Fruit fly (Drosophila melanogaster) whole organism, adult: ENCODE data around the gene ATPsynB.

Experiments used
- CG11617 ChIP-seq: fragments of 200-800 bp; sonication (Bioruptor generic); optimal IDR thresholded peaks from 2 replicates; lab custom pipeline; 2017; ENCODE audit warnings: mild to moderate bottlenecking, missing biosample characterization, missing genetic modification reagents, missing genetic modification characterization
- CG12768 ChIP-seq: fragments of 200-800 bp; sonication (Bioruptor generic); optimal IDR thresholded peaks from 2 replicates; lab custom pipeline; 2017; ENCODE audit warnings: missing biosample characterization, missing genetic modification characterization, mild to moderate bottlenecking, moderate library complexity, missing genetic modification reagents
- CG14711 ChIP-seq: fragments of 200-800 bp; sonication (Bioruptor generic); optimal IDR thresholded peaks from 2 replicates; lab custom pipeline; 2018; ENCODE audit warnings: missing biosample characterization, mild to moderate bottlenecking, missing genetic modification characterization, moderate library complexity
- CG1620 ChIP-seq: fragments of 200-800 bp; sonication (Bioruptor generic); optimal IDR thresholded peaks from 2 replicates; lab custom pipeline; 2016; ENCODE audit warnings: missing biosample characterization, missing genetic modification characterization
- CG33017 ChIP-seq: fragments of 200-800 bp; sonication (Bioruptor generic); optimal IDR thresholded peaks from 2 replicates; lab custom pipeline; 2018; ENCODE audit warnings: missing biosample characterization, mild to moderate bottlenecking, missing genetic modification characterization, moderate library complexity
- CG5204 ChIP-seq: fragments of 200-800 bp; sonication (Bioruptor generic); optimal IDR thresholded peaks from 2 replicates; lab custom pipeline; 2016; ENCODE audit warnings: missing biosample characterization, missing genetic modification characterization
- CG7045 ChIP-seq: fragments of 200-800 bp; sonication (Bioruptor generic); optimal IDR thresholded peaks from 2 replicates; lab custom pipeline; 2017; ENCODE audit warnings: missing biosample characterization, mild to moderate bottlenecking, missing genetic modification characterization
- CG7101 ChIP-seq: fragments of 200-800 bp; sonication (Bioruptor generic); optimal IDR thresholded peaks from 2 replicates; lab custom pipeline; 2018; ENCODE audit warnings: missing biosample characterization, mild to moderate bottlenecking, missing genetic modification characterization, moderate library complexity
- Clk ChIP-seq: fragments of 200-800 bp; sonication (Bioruptor generic); optimal IDR thresholded peaks from 2 replicates; lab custom pipeline; 2017; ENCODE audit warnings: missing biosample characterization, missing genetic modification characterization
- Crg-1 ChIP-seq: fragments of 200-800 bp; sonication (Bioruptor generic); optimal IDR thresholded peaks from 2 replicates; lab custom pipeline; 2016; ENCODE audit warnings: missing biosample characterization, missing genetic modification characterization
- Hr96 ChIP-seq: fragments of 200-800 bp; sonication (Bioruptor generic); optimal IDR thresholded peaks from 2 replicates; lab custom pipeline; 2016; ENCODE audit warnings: missing biosample characterization, missing genetic modification characterization
- Mnt ChIP-seq: fragments of 200-800 bp; sonication (Bioruptor generic); optimal IDR thresholded peaks from 2 replicates; lab custom pipeline; 2016; ENCODE audit warnings: missing biosample characterization, mild to moderate bottlenecking, missing genetic modification characterization
- bab1 ChIP-seq: fragments of 200-800 bp; sonication (Bioruptor generic); optimal IDR thresholded peaks from 3 replicates; lab custom pipeline; 2019; ENCODE audit warnings: missing biosample characterization, mild to moderate bottlenecking, missing genetic modification characterization, moderate library complexity
- cic ChIP-seq: fragments of 200-800 bp; sonication (Bioruptor generic); optimal IDR thresholded peaks from 2 replicates; lab custom pipeline; 2017; ENCODE audit warnings: missing biosample characterization, mild to moderate bottlenecking, missing genetic modification characterization, moderate library complexity
- cnc ChIP-seq, 2 experiments: fragments of >200 bp; optimal IDR thresholded peaks; 2 replicates each; lab custom pipeline; 2017
- kay ChIP-seq: fragments of 200-800 bp; sonication (Bioruptor generic); peaks from one replicate; lab custom pipeline; 2016; ENCODE audit warnings: missing biosample characterization, missing genetic modification characterization, borderline replicate concordance
- ovo ChIP-seq: fragments of 200-800 bp; sonication (Bioruptor generic); optimal IDR thresholded peaks from 2 replicates; lab custom pipeline; 2016; ENCODE audit warnings: missing biosample characterization, missing genetic modification characterization
- pad ChIP-seq: fragments of 200-800 bp; sonication (Bioruptor generic); optimal IDR thresholded peaks from 3 replicates; lab custom pipeline; 2017; ENCODE audit warnings: missing biosample characterization, missing genetic modification characterization, mild to moderate bottlenecking, moderate library complexity, missing genetic modification reagents
- tj ChIP-seq: fragments of 200-800 bp; sonication (Bioruptor generic); optimal IDR thresholded peaks from 3 replicates; lab custom pipeline; 2017; ENCODE audit warnings: missing biosample characterization, mild to moderate bottlenecking, missing genetic modification characterization, moderate library complexity
- toe ChIP-seq: fragments of 200-800 bp; sonication (Bioruptor generic); optimal IDR thresholded peaks from 2 replicates; lab custom pipeline; 2016; ENCODE audit warnings: missing biosample characterization, missing genetic modification characterization

Gene ATPsynB

dm6 chr3L:9717101-9717500 lies 12.7 kb upstream of the ATPsynB start:
- TF ChIP-seq CG1620 (GFP tag; lab: Kevin White, UChicago) (no peak), cic (GFP tag; lab: Kevin White, UChicago) (peak; percentile 66)

- TF ChIP-seq Crg-1 (GFP tag; lab: Kevin White, UChicago) (no peak), tj (GFP tag; lab: Kevin White, UChicago) (no peak), cic (GFP tag; lab: Kevin White, UChicago) (no peak)
These were observed 12.0 kb upstream of the ATPsynB start for dm6 chr3L:9717839-9718238.

dm6 chr3L:9718929-9719328 lies 10.9 kb upstream of the ATPsynB start, which contains the start of the genes CG18178 and CG14174:
Gene CG18178, minus strand, starts transcription at chr3L:9719144.
Gene CG14174, plus strand, starts transcription at chr3L:9719328.
- TF ChIP-seq CG7101 (tag; lab: Kevin White, UChicago) (peak; percentile 74), ovo (GFP tag; lab: Kevin White, UChicago) (peak; percentile 33), CG12768 (GFP tag; lab: Kevin White, UChicago) (peak; percentile 68), tj (GFP tag; lab: Kevin White, UChicago) (peak; percentile 60), Clk (GFP tag; lab: Kevin White, UChicago) (no peak), CG5204 (GFP tag; lab: Kevin White, UChicago) (no peak), CG1620 (GFP tag; lab: Kevin White, UChicago) (no peak), CG11617 (peak; percentile 74), toe (GFP tag; lab: Kevin White, UChicago) (peak; percentile 28), CG14711 (tag; lab: Kevin White, UChicago) (peak; percentile 75), CG33017 (tag; lab: Kevin White, UChicago) (peak; percentile 58), Crg-1 (GFP tag; lab: Kevin White, UChicago) (peak; percentile 2), CG7045 (peak; percentile 56), bab1 (GFP tag; lab: Kevin White, UChicago) (peak; percentile 63), pad (GFP tag; lab: Kevin White, UChicago) (peak; percentile 44), cic (GFP tag; lab: Kevin White, UChicago) (no peak), Mnt (peak; percentile 96)

DNA sequence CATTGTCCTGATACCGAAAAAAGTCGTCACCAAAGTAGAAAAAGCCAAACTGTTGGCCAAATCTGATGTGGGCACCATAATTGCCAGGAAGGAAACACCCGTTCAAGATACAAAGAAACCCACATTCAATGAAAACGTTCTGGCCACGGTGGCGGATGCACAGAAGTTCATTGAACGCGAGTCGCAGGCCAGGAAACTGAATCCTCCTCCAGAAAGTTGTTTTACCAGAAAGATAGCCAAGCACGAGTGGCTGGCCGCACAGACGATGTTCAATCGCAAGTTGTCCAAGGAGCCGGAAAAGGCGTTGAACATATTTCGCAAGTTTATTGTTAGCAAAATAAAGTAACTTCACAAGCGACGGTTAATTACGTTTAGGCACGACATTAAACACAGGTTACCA lies 9.7 kb upstream of the ATPsynB start:
- TF ChIP-seq CG7045 (no peak), bab1 (GFP tag; lab: Kevin White, UChicago) (no peak), Crg-1 (GFP tag; lab: Kevin White, UChicago) (no peak), tj (GFP tag; lab: Kevin White, UChicago) (no peak), CG5204 (GFP tag; lab: Kevin White, UChicago) (no peak), cic (GFP tag; lab: Kevin White, UChicago) (no peak), CG11617 (no peak), Clk (GFP tag; lab: Kevin White, UChicago) (no peak), cnc (optimal IDR thresholded peaks at IDR 0.05; lab: Kevin White, UChicago) (no peak), ovo (GFP tag; lab: Kevin White, UChicago) (no peak), toe (GFP tag; lab: Kevin White, UChicago) (no peak), Hr96 (GFP tag; lab: Kevin White, UChicago) (no peak), pad (GFP tag; lab: Kevin White, UChicago) (no peak), CG33017 (tag; lab: Kevin White, UChicago) (no peak), CG1620 (GFP tag; lab: Kevin White, UChicago) (no peak), kay (GFP tag; lab: Kevin White, UChicago) (no peak), CG12768 (GFP tag; lab: Kevin White, UChicago) (no peak)

- peak; percentile 48 for TF ChIP-seq CG7045
- TF ChIP-seq CG1620 (GFP tag; lab: Kevin White, UChicago) = peak; percentile 81
- TF ChIP-seq Clk (GFP tag; lab: Kevin White, UChicago) = peak; percentile 11
- peak; percentile 22 for TF ChIP-seq tj (GFP tag; lab: Kevin White, UChicago)
- TF ChIP-seq ovo (GFP tag; lab: Kevin White, UChicago) = peak; percentile 61
- peak; percentile 77 for TF ChIP-seq CG11617
- peak; percentile 43 for TF ChIP-seq pad (GFP tag; lab: Kevin White, UChicago)
- peak; percentile 67 for TF ChIP-seq CG7101 (tag; lab: Kevin White, UChicago)
- TF ChIP-seq CG5204 (GFP tag; lab: Kevin White, UChicago) = no peak
- no peak for TF ChIP-seq toe (GFP tag; lab: Kevin White, UChicago)
- TF ChIP-seq CG33017 (tag; lab: Kevin White, UChicago) = peak; percentile 45
- no peak for TF ChIP-seq kay (GFP tag; lab: Kevin White, UChicago)
- TF ChIP-seq Hr96 (GFP tag; lab: Kevin White, UChicago) = no peak
- peak; percentile 65 for TF ChIP-seq CG12768 (GFP tag; lab: Kevin White, UChicago)
- TF ChIP-seq cnc (optimal IDR thresholded peaks at IDR 0.05; lab: Kevin White, UChicago) = no peak
- TF ChIP-seq CG14711 (tag; lab: Kevin White, UChicago) = peak; percentile 40
- peak; percentile 63 for TF ChIP-seq Crg-1 (GFP tag; lab: Kevin White, UChicago)
- TF ChIP-seq Mnt = peak; percentile 55
- peak; percentile 57 for TF ChIP-seq bab1 (GFP tag; lab: Kevin White, UChicago)
These were observed 6.7 kb upstream of the ATPsynB start, which contains the start of the genes nbs and defl for dm6 chr3L:9723108-9723507. Gene nbs, minus strand, starts transcription at chr3L:9723194. Gene defl, plus strand, starts transcription at chr3L:9723423.

DNA sequence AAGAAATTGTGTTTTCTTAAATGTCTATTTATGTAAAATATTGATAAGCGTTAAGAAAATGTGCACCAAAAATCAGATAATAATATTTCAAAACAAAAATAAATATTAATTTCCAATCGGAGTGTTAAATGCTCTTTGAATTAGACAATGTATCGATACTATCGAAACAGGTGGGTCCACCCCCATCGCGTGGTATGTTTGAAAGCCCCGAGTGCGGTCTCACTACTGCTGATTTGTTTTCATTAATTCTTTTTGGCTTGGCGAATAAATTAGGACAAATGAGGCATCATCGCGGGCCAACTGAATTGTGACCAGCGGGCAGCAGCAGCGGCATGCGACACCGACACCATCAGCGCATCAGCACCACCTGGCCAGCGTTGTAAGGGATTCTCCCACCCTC lies 3.1 kb upstream of the ATPsynB start, which contains the start of gene Naa60:
Gene Naa60, plus strand, starts transcription at position 189 of the 400 bp plus-strand sequence.
- TF ChIP-seq CG7101 (tag; lab: Kevin White, UChicago) (peak; percentile 9), bab1 (GFP tag; lab: Kevin White, UChicago) (peak; percentile 21), CG1620 (GFP tag; lab: Kevin White, UChicago) (no peak)
